Worm (Caenorhabditis elegans) whole organism, L4 larva: Measurements from ENCODE around the gene rbm-39.
A peak's percentile ranks its signal among the peaks of the same experiment; 100 is the strongest.

Experiments
- F37D6.2 ChIP-seq: sonication (generic microtip); optimal IDR thresholded peaks from 2 replicates; lab custom pipeline; 2016; ENCODE audit warnings: mild to moderate bottlenecking, missing genetic modification characterization, missing compliant biosample characterization
- F49E8.2 ChIP-seq: sonication (generic microtip); optimal IDR thresholded peaks from 2 replicates; lab custom pipeline; 2016; ENCODE audit warnings: missing compliant biosample characterization, mild to moderate bottlenecking, missing genetic modification characterization, borderline replicate concordance
- R02D3.7 ChIP-seq: fragments of 150-350 bp; sonication (generic microtip); optimal IDR thresholded peaks from 3 replicates; lab custom pipeline; 2014; ENCODE audit warnings: missing biosample characterization, missing genetic modification characterization
- Y105C5A.15 ChIP-seq: fragments of 200-800 bp; sonication (Bioruptor generic); IDR thresholded peaks from 2 replicates; pipeline ENCODE4 v1.3.6; 2022; ENCODE audit warnings: missing genetic modification characterization, missing compliant biosample characterization
- ZK546.5 ChIP-seq, 2 experiments: sonication (generic microtip); optimal IDR thresholded peaks; 2 replicates each; lab custom pipeline; 2017; ENCODE audit warnings: missing biosample characterization in 2 of 2, missing genetic modification characterization in 2 of 2
- aha-1 ChIP-seq: fragments of 150-350 bp; peaks from one replicate; lab custom pipeline; 2014; ENCODE audit warnings: missing biosample characterization, missing genetic modification characterization
- aly-2 ChIP-seq: sonication (generic microtip); optimal IDR thresholded peaks from 2 replicates; lab custom pipeline; 2018; ENCODE audit warnings: missing biosample characterization, missing genetic modification characterization
- attf-4 ChIP-seq: sonication (generic microtip); optimal IDR thresholded peaks from 3 replicates; lab custom pipeline; 2017; ENCODE audit warnings: missing biosample characterization, missing genetic modification characterization
- ceh-62 ChIP-seq: sonication (generic microtip); optimal IDR thresholded peaks from 2 replicates; lab custom pipeline; 2017; ENCODE audit warnings: missing biosample characterization, missing genetic modification characterization
- ces-1 ChIP-seq: fragments of 150-350 bp; sonication (generic microtip); optimal IDR thresholded peaks from 4 replicates; lab custom pipeline; 2014; ENCODE audit warnings: missing biosample characterization, missing genetic modification reagents, missing genetic modification characterization
- cey-2 ChIP-seq: sonication (generic microtip); optimal IDR thresholded peaks from 3 replicates; lab custom pipeline; 2017; ENCODE audit warnings: missing genetic modification characterization, mild to moderate bottlenecking, missing compliant biosample characterization, antibody characterized with exemption, borderline replicate concordance; ENCODE audit not compliant: insufficient read depth
- ctbp-1 ChIP-seq: fragments of 200-800 bp; sonication (Bioruptor generic); IDR thresholded peaks from 2 replicates; pipeline ENCODE4 v1.3.6; 2022; ENCODE audit warnings: missing genetic modification reagents, missing genetic modification characterization, missing compliant biosample characterization
- daf-16 ChIP-seq, 3 experiments: sonication (generic microtip); optimal IDR thresholded peaks; 2 replicates each; lab custom pipeline; 2016 to 2017; ENCODE audit warnings: missing genetic modification characterization in 3 of 3, missing genetic modification reagents in 3 of 3, mild to moderate bottlenecking in 2 of 3, missing compliant biosample characterization in 2 of 3, missing biosample characterization in 1 of 3, moderate library complexity in 1 of 3
- daf-19 ChIP-seq: fragments of 200-800 bp; sonication (Bioruptor generic); conservative IDR thresholded peaks from 2 replicates; pipeline ENCODE4 v1.3.6; 2022; ENCODE audit warnings: missing genetic modification characterization, missing compliant biosample characterization
- dmd-6 ChIP-seq: fragments of 200-800 bp; sonication (Bioruptor generic); IDR thresholded peaks from 2 replicates; pipeline ENCODE4 v1.3.6; 2022; ENCODE audit warnings: missing genetic modification reagents, missing genetic modification characterization, missing compliant biosample characterization
- dmd-8 ChIP-seq: fragments of 200-800 bp; sonication (Bioruptor generic); IDR thresholded peaks from 2 replicates; pipeline ENCODE4 v1.3.6; 2022; ENCODE audit warnings: missing genetic modification characterization, missing compliant biosample characterization
- dmd-9 ChIP-seq: fragments of 200-800 bp; sonication (Bioruptor generic); IDR thresholded peaks from 2 replicates; pipeline ENCODE4 v1.3.6; 2022; ENCODE audit warnings: missing genetic modification reagents, missing genetic modification characterization, missing compliant biosample characterization
- dve-1 ChIP-seq: sonication (generic microtip); optimal IDR thresholded peaks from 2 replicates; lab custom pipeline; 2017; ENCODE audit warnings: antibody characterized with exemption, mild to moderate bottlenecking, missing genetic modification characterization, missing compliant biosample characterization; ENCODE audit not compliant: insufficient read depth
- egl-27 ChIP-seq: sonication (generic microtip); optimal IDR thresholded peaks from 3 replicates; lab custom pipeline; 2017; ENCODE audit warnings: missing biosample characterization, missing genetic modification reagents, missing genetic modification characterization
- egl-43 ChIP-seq: fragments of 200-800 bp; sonication (Bioruptor generic); IDR thresholded peaks from 2 replicates; pipeline ENCODE4 v1.3.6; 2022; ENCODE audit warnings: missing genetic modification reagents, missing genetic modification characterization, missing compliant biosample characterization
- fkh-10 ChIP-seq: fragments of 150-350 bp; optimal IDR thresholded peaks from 2 replicates; lab custom pipeline; 2014; ENCODE audit warnings: missing biosample characterization, missing genetic modification reagents, missing genetic modification characterization
- hif-1 ChIP-seq, 2 experiments: sonication (generic microtip); optimal IDR thresholded peaks; 2 replicates each; lab custom pipeline; 2016 to 2017; ENCODE audit warnings: missing compliant biosample characterization in 2 of 2, missing genetic modification characterization in 2 of 2, missing genetic modification reagents in 2 of 2, missing genotype in 2 of 2, mild to moderate bottlenecking in 1 of 2
- hlh-30 ChIP-seq: sonication (generic microtip); optimal IDR thresholded peaks from 2 replicates; lab custom pipeline; 2017; ENCODE audit warnings: antibody characterized with exemption, mild to moderate bottlenecking, missing genetic modification characterization, missing compliant biosample characterization; ENCODE audit not compliant: insufficient read depth
- jun-1 ChIP-seq: fragments of 150-350 bp; optimal IDR thresholded peaks from 2 replicates; lab custom pipeline; 2014; ENCODE audit warnings: missing biosample characterization, missing genetic modification reagents, missing genetic modification characterization
- lin-15B ChIP-seq: fragments of 150-350 bp; sonication (generic microtip); optimal IDR thresholded peaks from 3 replicates; lab custom pipeline; 2014; ENCODE audit warnings: missing biosample characterization, missing genetic modification characterization
- lin-29 ChIP-seq: fragments of 200-800 bp; sonication (Bioruptor generic); IDR thresholded peaks from 2 replicates; pipeline ENCODE4 v1.3.6; 2022; ENCODE audit warnings: missing genetic modification reagents, missing genetic modification characterization, missing compliant biosample characterization
- lin-38 ChIP-seq: fragments of 200-800 bp; sonication (Bioruptor generic); IDR thresholded peaks from 2 replicates; pipeline ENCODE4 v1.3.6; 2022; ENCODE audit warnings: missing genetic modification reagents, missing genetic modification characterization, missing compliant biosample characterization
- lsy-2 ChIP-seq, 2 experiments: fragments of 150-350 bp in 1 of 2; sonication (generic microtip) in 1 of 2; optimal IDR thresholded peaks; 2 replicates each; lab custom pipeline; 2014 to 2017; ENCODE audit warnings: missing biosample characterization in 2 of 2, missing genetic modification characterization in 2 of 2
- madf-9 ChIP-seq: fragments of 200-800 bp; sonication (Bioruptor generic); conservative IDR thresholded peaks from 2 replicates; pipeline ENCODE4 v1.3.6; 2022; ENCODE audit warnings: missing genetic modification reagents, missing genetic modification characterization, missing compliant biosample characterization
- mdl-1 ChIP-seq, 2 experiments: fragments of 150-350 bp in 1 of 2; sonication (generic microtip) in 1 of 2; optimal IDR thresholded peaks; 2 replicates each; lab custom pipeline; 2014 to 2017; ENCODE audit warnings: missing biosample characterization in 2 of 2, missing genetic modification characterization in 2 of 2
- mdt-29 ChIP-seq: fragments of 200-800 bp; sonication (Bioruptor generic); IDR thresholded peaks from 2 replicates; pipeline ENCODE4 v1.3.6; 2022; ENCODE audit warnings: missing genetic modification reagents, missing genetic modification characterization, missing compliant biosample characterization
- mep-1 ChIP-seq: fragments of 150-350 bp; sonication (generic microtip); optimal IDR thresholded peaks from 3 replicates; lab custom pipeline; 2014; ENCODE audit warnings: missing biosample characterization, missing genetic modification characterization
- mes-2 ChIP-seq: sonication (generic microtip); optimal IDR thresholded peaks from 2 replicates; lab custom pipeline; 2016; ENCODE audit warnings: missing genotype, mild to moderate bottlenecking, missing genetic modification characterization, missing compliant biosample characterization; ENCODE audit not compliant: poor library complexity, severe bottlenecking
- mxl-2 ChIP-seq: fragments of 200-800 bp; sonication (Bioruptor generic); conservative IDR thresholded peaks from 2 replicates; pipeline ENCODE4 v1.3.6; 2022; ENCODE audit warnings: missing genetic modification reagents, missing genetic modification characterization, missing compliant biosample characterization
- nhr-102 ChIP-seq: sonication (generic microtip); optimal IDR thresholded peaks from 2 replicates; lab custom pipeline; 2016; ENCODE audit warnings: mild to moderate bottlenecking, missing genetic modification characterization, moderate library complexity, missing compliant biosample characterization
- nhr-111 ChIP-seq: fragments of 200-800 bp; sonication (Bioruptor generic); optimal IDR thresholded peaks from 2 replicates; lab custom pipeline; 2018; ENCODE audit warnings: mild to moderate bottlenecking, missing genetic modification characterization, missing compliant biosample characterization
- nhr-237 ChIP-seq: sonication (generic microtip); optimal IDR thresholded peaks from 2 replicates; lab custom pipeline; 2017; ENCODE audit warnings: missing biosample characterization, missing genetic modification characterization
- nhr-28 ChIP-seq: fragments of 150-350 bp; optimal IDR thresholded peaks from 2 replicates; lab custom pipeline; 2014; ENCODE audit warnings: missing biosample characterization, missing genetic modification characterization
- nhr-77 ChIP-seq: fragments of 150-350 bp; optimal IDR thresholded peaks from 2 replicates; lab custom pipeline; 2014; ENCODE audit warnings: missing biosample characterization, missing genetic modification characterization
- snpc-1.2 ChIP-seq: fragments of 200-800 bp; sonication (Bioruptor generic); IDR thresholded peaks from 2 replicates; pipeline ENCODE4 v1.3.6; 2022; ENCODE audit warnings: missing genetic modification reagents, missing genetic modification characterization, missing compliant biosample characterization
- snpc-4 ChIP-seq: fragments of 150-350 bp; optimal IDR thresholded peaks from 2 replicates; lab custom pipeline; 2014; ENCODE audit warnings: missing biosample characterization, missing genetic modification characterization
- spr-1 ChIP-seq: sonication (generic microtip); optimal IDR thresholded peaks from 2 replicates; lab custom pipeline; 2016; ENCODE audit warnings: mild to moderate bottlenecking, missing genetic modification characterization, missing compliant biosample characterization
- spr-3 ChIP-seq: fragments of 200-800 bp; sonication (Bioruptor generic); optimal IDR thresholded peaks from 2 replicates; lab custom pipeline; 2018; ENCODE audit warnings: mild to moderate bottlenecking, missing genetic modification characterization, missing compliant biosample characterization
- tra-1 ChIP-seq: fragments of 200-800 bp; sonication (Bioruptor generic); IDR thresholded peaks from 2 replicates; pipeline ENCODE4 v1.3.6; 2022; ENCODE audit warnings: missing genetic modification reagents, missing genetic modification characterization, missing compliant biosample characterization
- unc-62 ChIP-seq, 3 experiments: fragments of 150-350 bp in 1 of 3; sonication (generic microtip); optimal IDR thresholded peaks in 2 of 3; peaks in 1 of 3; 1 replicate in 1 of 3; 2 replicates in 2 of 3; lab custom pipeline; 2014 to 2017; ENCODE audit warnings: missing biosample characterization in 3 of 3, missing genetic modification characterization in 3 of 3, missing genetic modification reagents in 3 of 3, missing genotype in 1 of 3
- zag-1 ChIP-seq: fragments of 150-350 bp; optimal IDR thresholded peaks from 2 replicates; lab custom pipeline; 2014; ENCODE audit warnings: missing biosample characterization, missing genetic modification characterization
- zip-11 ChIP-seq: fragments of 200-800 bp; sonication (Bioruptor generic); IDR thresholded peaks from 2 replicates; pipeline ENCODE4 v1.3.6; 2022; ENCODE audit warnings: missing genetic modification characterization, missing compliant biosample characterization
- ztf-11 ChIP-seq: fragments of 150-350 bp; optimal IDR thresholded peaks from 2 replicates; lab custom pipeline; 2014; ENCODE audit warnings: missing biosample characterization, missing genetic modification characterization
- ztf-7 ChIP-seq: fragments of 150-350 bp; optimal IDR thresholded peaks from 2 replicates; lab custom pipeline; 2014; ENCODE audit warnings: missing biosample characterization, missing genetic modification characterization

rbm-39 gene

ce11 chrIV:1067430-1067829 lies 55.0 kb downstream of the rbm-39 start, which contains the start of gene znf-782 (continued):
- peak in 1 of 2 experiments; percentile 43 for TF ChIP-seq daf-16 (GFP tag; optimal IDR thresholded peaks at IDR 0.05; lab: Kevin White, UChicago)
- TF ChIP-seq daf-16 (tag; optimal IDR thresholded peaks at IDR 0.05; lab: Kevin White, UChicago) = peak; percentile 57
- 0 out of 2 replicates have a peak, but pooled peaks have one; percentile 44 for TF ChIP-seq snpc-1.2 (GFP tag; lab: Robert Waterston, UW)
- no peak for TF ChIP-seq egl-27 (tag; lab: Kevin White, UChicago)
- no peak for TF ChIP-seq ztf-11 (tag; lab: Kevin White, UChicago)
- peak; percentile 62 for TF ChIP-seq hlh-30 (tag; lab: Kevin White, UChicago)
- no peak for TF ChIP-seq unc-62 (GFP tag; optimal IDR thresholded peaks at IDR 0.05 in 1 of 2; lab: Kevin White, UChicago)
- TF ChIP-seq unc-62 (tag; optimal IDR thresholded peaks at IDR 0.05; lab: Kevin White, UChicago) = no peak
- TF ChIP-seq nhr-77 (tag; lab: Kevin White, UChicago) = peak; percentile 55
- no peak for TF ChIP-seq fkh-10
- no peak for TF ChIP-seq snpc-4 (tag; lab: Kevin White, UChicago)
- peak; percentile 11 to 56 for TF ChIP-seq mdl-1 (tag; optimal IDR thresholded peaks at IDR 0.05; lab: Kevin White, UChicago)
- TF ChIP-seq hif-1 (tag; optimal IDR thresholded peaks at IDR 0.05; lab: Kevin White, UChicago) = peak in 1 of 2 experiments; percentile 92
- no peak for TF ChIP-seq R02D3.7 (tag; lab: Kevin White, UChicago)
- no peak for TF ChIP-seq zag-1
- no peak for TF ChIP-seq aly-2 (tag; lab: Kevin White, UChicago)
- peak; percentile 52 for TF ChIP-seq nhr-28 (tag; lab: Kevin White, UChicago)
- TF ChIP-seq lin-29 = 0 out of 2 replicates have a peak, but pooled peaks have one; percentile 6
- TF ChIP-seq lsy-2 (tag; optimal IDR thresholded peaks at IDR 0.05; lab: Kevin White, UChicago) = peak in 1 of 2 experiments; percentile 1
- TF ChIP-seq F37D6.2 (tag; lab: Kevin White, UChicago) = peak; percentile 65
- peak; percentile 80 for TF ChIP-seq egl-43 (GFP tag; lab: Robert Waterston, UW)
- TF ChIP-seq nhr-237 (tag; lab: Kevin White, UChicago) = no peak
- TF ChIP-seq ces-1 (GFP tag; lab: Kevin White, UChicago) = no peak
- peak; percentile 53 for TF ChIP-seq dve-1 (tag; lab: Kevin White, UChicago)
- no peak for TF ChIP-seq dmd-9 (GFP tag; lab: Robert Waterston, UW)
- TF ChIP-seq F49E8.2 = no peak
- peak; percentile 87 for TF ChIP-seq spr-1
- TF ChIP-seq lin-15B (tag; lab: Kevin White, UChicago) = no peak
- TF ChIP-seq spr-3 (GFP tag; lab: Kevin White, UChicago) = peak; percentile 2
- TF ChIP-seq dmd-8 (GFP tag; lab: Robert Waterston, UW) = peak; percentile 60; the same call in 1 of the 2 replicates
- peak; percentile 65 for TF ChIP-seq ctbp-1 (GFP tag; lab: Robert Waterston, UW)
- no peak for TF ChIP-seq attf-4 (tag; lab: Kevin White, UChicago)
- TF ChIP-seq ztf-7 (tag; lab: Kevin White, UChicago) = no peak
- TF ChIP-seq mep-1 = no peak
- no peak for TF ChIP-seq mxl-2 (GFP tag; lab: Robert Waterston, UW)
- TF ChIP-seq aha-1 (tag; lab: Kevin White, UChicago) = peak; percentile 94
- no peak for TF ChIP-seq ceh-62
- TF ChIP-seq lin-38 (GFP tag; lab: Robert Waterston, UW) = peak; percentile 30; the same call in 1 of the 2 replicates
- peak; percentile 41 for TF ChIP-seq nhr-111
- peak; percentile 35 for TF ChIP-seq nhr-102 (tag; lab: Kevin White, UChicago)
- TF ChIP-seq zip-11 (GFP tag; lab: Robert Waterston, UW) = no peak
- TF ChIP-seq Y105C5A.15 (GFP tag; lab: Robert Waterston, UW) = no peak
- no peak for TF ChIP-seq mdt-29 (GFP tag; lab: Robert Waterston, UW)
- no peak for TF ChIP-seq cey-2 (tag; lab: Kevin White, UChicago)
- no peak for TF ChIP-seq ZK546.5 (tag; optimal IDR thresholded peaks at IDR 0.05; lab: Kevin White, UChicago)
- no peak for TF ChIP-seq jun-1 (tag; lab: Kevin White, UChicago)
- no peak for TF ChIP-seq tra-1
- TF ChIP-seq mes-2 (tag; lab: Kevin White, UChicago) = peak; percentile 30
- TF ChIP-seq madf-9 (GFP tag; lab: Robert Waterston, UW) = peak; percentile 95
- no peak for TF ChIP-seq daf-19
- peak; percentile 41; the same call in 1 of the 2 replicates for TF ChIP-seq dmd-6
